Fruit fly (Drosophila melanogaster): Measurements from ENCODE around the gene nonA-l.

dm6 chr3R:16614241-16614640, 25.8 kb upstream of the nonA-l start, which contains the start of gene CG10340:
- TF ChIP-seq sv (GFP tag; optimal IDR thresholded peaks at IDR 0.05), result no peak
- TF ChIP-seq CG9705 (GFP tag; optimal IDR thresholded peaks at IDR 0.05), result no peak
- no peak for TF ChIP-seq brk (GFP tag; optimal IDR thresholded peaks at IDR 0.05)
- TF ChIP-seq dmrt93B (GFP tag; optimal IDR thresholded peaks at IDR 0.05), result no peak
- TF ChIP-seq HLH106 (tag; optimal IDR thresholded peaks at IDR 0.05), result no peak
